Fruit fly (Drosophila melanogaster) whole organism, embryonic: Measurements from ENCODE around the gene CG10232.

Source experiments
- Aef1 ChIP-seq: fragments of 200-800 bp; sonication (Bioruptor generic); IDR thresholded peaks from 3 replicates; pipeline ENCODE4 v1.3.6; 2022; ENCODE audit warnings: missing biosample characterization, missing genetic modification characterization
- Awh ChIP-seq: fragments of 200-800 bp; sonication (Bioruptor generic); IDR thresholded peaks from 2 replicates; pipeline ENCODE4, ENCODE4 v1.3.6; 2022; ENCODE audit warnings: missing biosample characterization, missing genetic modification characterization
- CG12071 ChIP-seq: fragments of 200-800 bp; sonication (Bioruptor generic); optimal IDR thresholded peaks from 3 replicates; lab custom pipeline; 2018; ENCODE audit warnings: missing biosample characterization, mild to moderate bottlenecking, missing genetic modification characterization
- CG12155 ChIP-seq: fragments of 200-800 bp; sonication (Bioruptor generic); optimal IDR thresholded peaks from 3 replicates; lab custom pipeline; 2016; ENCODE audit warnings: missing biosample characterization, missing genetic modification characterization
- CG12236 ChIP-seq: fragments of 200-800 bp; sonication (Bioruptor generic); optimal IDR thresholded peaks from 2 replicates; lab custom pipeline; 2016; ENCODE audit warnings: missing biosample characterization, missing genetic modification characterization
- CG12942 ChIP-seq: fragments of 200-800 bp; sonication (Bioruptor generic); optimal IDR thresholded peaks from 3 replicates; lab custom pipeline; 2016; ENCODE audit warnings: missing biosample characterization, missing genetic modification characterization
- CG14014 ChIP-seq: fragments of 200-800 bp; sonication (Bioruptor generic); IDR thresholded peaks from 2 replicates; pipeline ENCODE4 v1.3.6; 2022; ENCODE audit warnings: missing biosample characterization, missing genetic modification characterization
- CG14860 ChIP-seq: fragments of 200-800 bp; sonication (Bioruptor generic); IDR thresholded peaks from 3 replicates; pipeline ENCODE4 v1.3.6; 2022; ENCODE audit warnings: missing biosample characterization, missing genetic modification characterization; ENCODE audit not compliant: partially characterized antibody
- CG15011 ChIP-seq: fragments of 200-800 bp; sonication (Bioruptor generic); optimal IDR thresholded peaks from 3 replicates; lab custom pipeline; 2018; ENCODE audit warnings: missing biosample characterization, mild to moderate bottlenecking, missing genetic modification characterization
- CG15073 ChIP-seq: fragments of 200-800 bp; sonication (Bioruptor generic); optimal IDR thresholded peaks from 2 replicates; lab custom pipeline; 2016; ENCODE audit warnings: missing biosample characterization, missing genetic modification characterization
- CG15479 ChIP-seq: fragments of 200-800 bp; sonication (Bioruptor generic); optimal IDR thresholded peaks from 3 replicates; lab custom pipeline; 2019; ENCODE audit warnings: missing biosample characterization, mild to moderate bottlenecking, missing genetic modification characterization, moderate library complexity
- CG17328 ChIP-seq: fragments of 200-800 bp; sonication (Bioruptor generic); IDR thresholded peaks from 2 replicates; pipeline ENCODE4 v1.3.6; 2022; ENCODE audit warnings: missing biosample characterization, missing genetic modification characterization
- CG17568 ChIP-seq: fragments of 200-800 bp; sonication (Bioruptor generic); optimal IDR thresholded peaks from 2 replicates; lab custom pipeline; 2018; ENCODE audit warnings: missing biosample characterization, mild to moderate bottlenecking, missing genetic modification characterization, moderate library complexity
- CG1792 ChIP-seq: fragments of 200-800 bp; sonication (Bioruptor generic); optimal IDR thresholded peaks from 2 replicates; lab custom pipeline; 2016; ENCODE audit warnings: missing biosample characterization, missing genetic modification characterization
- CG18011 ChIP-seq: fragments of 200-800 bp; sonication (Bioruptor generic); optimal IDR thresholded peaks from 2 replicates; lab custom pipeline; 2017; ENCODE audit warnings: missing biosample characterization, missing genetic modification characterization, mild to moderate bottlenecking, moderate library complexity, missing genotype
- CG18764 ChIP-seq: fragments of 200-800 bp; sonication (Bioruptor generic); optimal IDR thresholded peaks from 3 replicates; lab custom pipeline; 2016; ENCODE audit warnings: missing biosample characterization, missing genetic modification characterization
- CG2202 ChIP-seq: fragments of 200-800 bp; sonication (Bioruptor generic); optimal IDR thresholded peaks from 2 replicates; lab custom pipeline; 2018; ENCODE audit warnings: missing biosample characterization, mild to moderate bottlenecking, missing genetic modification characterization
- CG3281 ChIP-seq: fragments of 200-800 bp; sonication (Bioruptor generic); optimal IDR thresholded peaks from 3 replicates; lab custom pipeline; 2017; ENCODE audit warnings: missing biosample characterization, mild to moderate bottlenecking, missing genetic modification characterization
- CG3407 ChIP-seq: fragments of 200-800 bp; sonication (Bioruptor generic); optimal IDR thresholded peaks from 2 replicates; lab custom pipeline; 2018; ENCODE audit warnings: missing biosample characterization, mild to moderate bottlenecking, missing genetic modification characterization
- CG42726 ChIP-seq: fragments of 200-800 bp; sonication (Bioruptor generic); IDR thresholded peaks from 2 replicates; pipeline ENCODE4 v1.3.6; 2022; ENCODE audit warnings: missing biosample characterization, missing genetic modification characterization; ENCODE audit not compliant: partially characterized antibody
- CG5245 ChIP-seq: fragments of 200-800 bp; sonication (Bioruptor generic); optimal IDR thresholded peaks from 3 replicates; lab custom pipeline; 2016; ENCODE audit warnings: missing biosample characterization, missing genetic modification characterization
- CG7372 ChIP-seq: fragments of 200-800 bp; sonication (Bioruptor generic); IDR thresholded peaks from 2 replicates; pipeline ENCODE4 v1.3.6; 2022; ENCODE audit warnings: missing biosample characterization, missing genetic modification characterization
- CG7786 ChIP-seq: fragments of 200-800 bp; sonication (Bioruptor generic); optimal IDR thresholded peaks from 2 replicates; lab custom pipeline; 2016; ENCODE audit warnings: missing biosample characterization, missing genetic modification characterization
- CG8765 ChIP-seq: fragments of 200-800 bp; sonication (Bioruptor generic); IDR thresholded peaks from 2 replicates; pipeline ENCODE4 v1.3.6; 2022; ENCODE audit warnings: missing biosample characterization, missing genetic modification characterization
- CG8924 ChIP-seq: fragments of 200-800 bp; optimal IDR thresholded peaks from 3 replicates; lab custom pipeline; 2019; ENCODE audit warnings: missing biosample characterization, mild to moderate bottlenecking, missing genetic modification characterization, moderate library complexity
- CG9437 ChIP-seq: fragments of 200-800 bp; sonication (Bioruptor generic); optimal IDR thresholded peaks from 2 replicates; lab custom pipeline; 2018; ENCODE audit warnings: missing biosample characterization, mild to moderate bottlenecking, missing genetic modification characterization
- CG9727 ChIP-seq: fragments of 200-800 bp; sonication (Bioruptor generic); optimal IDR thresholded peaks from 3 replicates; lab custom pipeline; 2017; ENCODE audit warnings: missing biosample characterization, mild to moderate bottlenecking, missing genetic modification characterization
- CHES-1-like ChIP-seq: fragments of 200-800 bp; sonication (Bioruptor generic); optimal IDR thresholded peaks from 2 replicates; lab custom pipeline; 2016; ENCODE audit warnings: missing biosample characterization, missing genetic modification characterization
- CoRest ChIP-seq: fragments of 200-800 bp; sonication (Bioruptor generic); optimal IDR thresholded peaks from 3 replicates; lab custom pipeline; 2018; ENCODE audit warnings: missing biosample characterization, mild to moderate bottlenecking, missing genetic modification characterization, moderate library complexity
- Ets97D ChIP-seq: fragments of 200-800 bp; sonication (Bioruptor generic); optimal IDR thresholded peaks from 3 replicates; lab custom pipeline; 2016; ENCODE audit warnings: missing biosample characterization, missing genetic modification characterization
- HLHmδ ChIP-seq: fragments of 200-800 bp; sonication (Bioruptor generic); optimal IDR thresholded peaks from 2 replicates; lab custom pipeline; 2018; ENCODE audit warnings: missing biosample characterization, mild to moderate bottlenecking, missing genetic modification characterization, moderate library complexity
- HmgZ ChIP-seq: fragments of 200-800 bp; sonication (Bioruptor generic); optimal IDR thresholded peaks from 2 replicates; lab custom pipeline; 2018; ENCODE audit warnings: missing biosample characterization, mild to moderate bottlenecking, missing genetic modification characterization
- Hsf ChIP-seq: fragments of 200-800 bp; sonication (Bioruptor generic); optimal IDR thresholded peaks from 3 replicates; lab custom pipeline; 2016; ENCODE audit warnings: missing biosample characterization, missing genetic modification characterization
- Kr ChIP-seq: fragments of 200-800 bp; sonication (Bioruptor generic); optimal IDR thresholded peaks from 2 replicates; lab custom pipeline; 2017; ENCODE audit warnings: missing biosample characterization, mild to moderate bottlenecking, missing genetic modification characterization
- NFAT ChIP-seq: fragments of 200-800 bp; sonication (Bioruptor generic); IDR thresholded peaks from 2 replicates; pipeline ENCODE4 v1.3.6; 2022; ENCODE audit warnings: missing biosample characterization, missing genetic modification characterization
- Oli ChIP-seq: fragments of 200-800 bp; sonication (Bioruptor generic); optimal IDR thresholded peaks from 2 replicates; lab custom pipeline; 2018; ENCODE audit warnings: missing biosample characterization, mild to moderate bottlenecking, missing genetic modification characterization, moderate library complexity
- Sin3A ChIP-seq: fragments of >200 bp; optimal IDR thresholded peaks from 2 replicates; lab custom pipeline; 2018
- Stat92E ChIP-seq, 3 experiments: fragments of >200 bp in 2 of 3; fragments of 200-800 bp in 1 of 3; sonication (Bioruptor generic) in 1 of 3; optimal IDR thresholded peaks; 2 replicates each; lab custom pipeline; 2017 to 2019; ENCODE audit warnings: missing biosample characterization in 3 of 3, missing genetic modification characterization in 3 of 3, mild to moderate bottlenecking in 1 of 3, moderate library complexity in 1 of 3
- ato ChIP-seq: fragments of 200-800 bp; sonication (Bioruptor generic); IDR thresholded peaks from 2 replicates; pipeline ENCODE4 v1.3.6; 2022; ENCODE audit warnings: missing biosample characterization, missing genetic modification characterization; ENCODE audit not compliant: partially characterized antibody
- crp ChIP-seq, 2 experiments: fragments of 200-800 bp; sonication (Bioruptor generic); optimal IDR thresholded peaks; 2 replicates in 1 of 2; 3 replicates in 1 of 2; lab custom pipeline; 2017; ENCODE audit warnings: missing biosample characterization in 2 of 2, missing genetic modification characterization in 2 of 2, mild to moderate bottlenecking in 1 of 2, moderate library complexity in 1 of 2
- da ChIP-seq: fragments of 200-800 bp; sonication (Bioruptor generic); optimal IDR thresholded peaks from 2 replicates; lab custom pipeline; 2016; ENCODE audit warnings: missing biosample characterization, missing genetic modification characterization
- dpn ChIP-seq, 2 experiments: fragments of 200-800 bp; sonication (Bioruptor generic); optimal IDR thresholded peaks; 3 replicates each; lab custom pipeline; 2016; ENCODE audit warnings: missing biosample characterization in 2 of 2, missing genetic modification characterization in 2 of 2
- en ChIP-seq: fragments of 200-800 bp; sonication (Bioruptor generic); optimal IDR thresholded peaks from 2 replicates; lab custom pipeline; 2016; ENCODE audit warnings: missing biosample characterization, missing genetic modification characterization
- esg ChIP-seq: fragments of 200-800 bp; sonication (Bioruptor generic); conservative IDR thresholded peaks from 2 replicates; pipeline ENCODE4 v1.3.6; 2022; ENCODE audit warnings: missing biosample characterization, missing genetic modification characterization
- gt ChIP-seq: fragments of 200-800 bp; sonication (Bioruptor generic); IDR thresholded peaks from 2 replicates; pipeline ENCODE4 v1.3.6; 2022; ENCODE audit warnings: missing biosample characterization, missing genetic modification characterization
- kah ChIP-seq: fragments of 200-800 bp; sonication (Bioruptor generic); optimal IDR thresholded peaks from 2 replicates; lab custom pipeline; 2018; ENCODE audit warnings: missing biosample characterization, mild to moderate bottlenecking, missing genetic modification characterization
- peb ChIP-seq: fragments of 200-800 bp; sonication (Bioruptor generic); IDR thresholded peaks from 2 replicates; pipeline ENCODE4 v1.3.6; 2022; ENCODE audit warnings: missing biosample characterization, missing genetic modification characterization
- pho ChIP-seq: fragments of 200-800 bp; sonication (Bioruptor generic); optimal IDR thresholded peaks from 2 replicates; lab custom pipeline; 2016; ENCODE audit warnings: missing biosample characterization, missing genetic modification characterization
- pum ChIP-seq: fragments of 200-800 bp; sonication (Bioruptor generic); optimal IDR thresholded peaks from 2 replicates; lab custom pipeline; 2016; ENCODE audit warnings: missing biosample characterization, missing genetic modification characterization
- sc ChIP-seq, 3 experiments: fragments of >200 bp in 2 of 3; fragments of 200-800 bp in 1 of 3; sonication (Bioruptor generic) in 1 of 3; optimal IDR thresholded peaks; 2 replicates in 2 of 3; 3 replicates in 1 of 3; lab custom pipeline; 2017; ENCODE audit warnings: mild to moderate bottlenecking in 1 of 3, missing biosample characterization in 1 of 3, missing genetic modification characterization in 1 of 3, missing genetic modification reagents in 1 of 3
- usp ChIP-seq: fragments of >200 bp; optimal IDR thresholded peaks from 2 replicates; lab custom pipeline; 2017; ENCODE audit warnings: missing biosample characterization, missing genetic modification characterization

Gene CG10232

DNA sequence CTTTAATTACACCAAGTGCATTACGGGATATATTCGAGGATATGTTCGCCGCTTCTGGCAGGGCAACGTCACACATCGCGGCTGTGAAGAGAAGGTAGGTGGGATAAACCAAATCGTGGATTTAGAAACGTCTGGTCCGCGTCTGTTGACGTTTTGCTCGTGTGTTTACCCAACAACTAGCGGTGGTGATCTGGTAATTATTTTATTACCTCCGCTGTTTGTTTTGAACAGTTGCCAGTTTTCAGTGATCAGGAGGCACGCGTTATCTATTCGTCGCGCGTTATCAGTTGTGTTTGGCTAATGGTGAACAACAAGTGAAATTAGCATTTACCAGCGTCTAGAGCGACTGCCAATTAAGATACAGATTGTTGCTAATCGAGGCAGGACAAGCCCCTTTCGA is 7.6 kb upstream of the CG10232 start (continued):
- TF ChIP-seq gt (GFP tag; lab: Robert Waterston, UW): no peak
- TF ChIP-seq CoRest (tag; lab: Kevin White, UChicago): no peak
- TF ChIP-seq Aef1 (GFP tag; lab: Robert Waterston, UW): no peak
- peak; percentile 24 for TF ChIP-seq CG15011 (GFP tag; lab: Kevin White, UChicago)
- TF ChIP-seq CG1792 (GFP tag; lab: Kevin White, UChicago): no peak
- TF ChIP-seq peb (GFP tag; lab: Robert Waterston, UW): no peak
- no peak for TF ChIP-seq CG18011
- peak; percentile 92 for TF ChIP-seq CG3407 (GFP tag; lab: Kevin White, UChicago)
- TF ChIP-seq esg (GFP tag; lab: Robert Waterston, UW): no peak
- no peak; the same call in 1 of the 2 replicates for TF ChIP-seq Awh (GFP tag; lab: Robert Waterston, UW)
- no peak for TF ChIP-seq usp (GFP tag; lab: Kevin White, UChicago)
- no peak for TF ChIP-seq CG12155 (GFP tag; lab: Kevin White, UChicago)
- TF ChIP-seq CG17328: no peak
- no peak for TF ChIP-seq CG8765 (GFP tag; lab: Robert Waterston, UW)
- no peak for TF ChIP-seq CG14860 (GFP tag; lab: Robert Waterston, UW)
- peak; percentile 52 for TF ChIP-seq pho (GFP tag; lab: Kevin White, UChicago)
- no peak for TF ChIP-seq CG5245 (GFP tag; lab: Kevin White, UChicago)
- no peak for TF ChIP-seq crp (GFP tag; optimal IDR thresholded peaks at IDR 0.05; lab: Kevin White, UChicago)
- TF ChIP-seq CG17568 (GFP tag; lab: Kevin White, UChicago): peak; percentile 59
- TF ChIP-seq Oli (tag; lab: Kevin White, UChicago): no peak
- TF ChIP-seq CG18764 (GFP tag; lab: Kevin White, UChicago): no peak
- no peak for TF ChIP-seq NFAT (GFP tag; lab: Robert Waterston, UW)
- TF ChIP-seq CG9437 (GFP tag; lab: Kevin White, UChicago): no peak
- TF ChIP-seq CG15073 (GFP tag; lab: Kevin White, UChicago): no peak
- TF ChIP-seq CG42726 (GFP tag; lab: Robert Waterston, UW): no peak
- no peak for TF ChIP-seq en (GFP tag; lab: Kevin White, UChicago)
- peak; percentile 18 for TF ChIP-seq CHES-1-like (GFP tag; lab: Kevin White, UChicago)
- TF ChIP-seq CG7786: peak; percentile 34
- TF ChIP-seq CG12942 (GFP tag; lab: Kevin White, UChicago): no peak
- peak; percentile 24 for TF ChIP-seq kah (GFP tag; lab: Kevin White, UChicago)
- no peak for TF ChIP-seq pum (GFP tag; lab: Kevin White, UChicago)
- TF ChIP-seq Kr (GFP tag; lab: Kevin White, UChicago): no peak
- peak; percentile 79 for TF ChIP-seq CG12071 (GFP tag; lab: Kevin White, UChicago)
- no peak for TF ChIP-seq Stat92E (GFP tag; optimal IDR thresholded peaks at IDR 0.05; lab: Kevin White, UChicago)
- peak; percentile 57 for TF ChIP-seq HmgZ (tag; lab: Kevin White, UChicago)
- TF ChIP-seq dpn (GFP tag; optimal IDR thresholded peaks at IDR 0.05; lab: Kevin White, UChicago): peak in 1 of 2 experiments; percentile 26
- TF ChIP-seq HLHmδ (GFP tag; lab: Kevin White, UChicago): peak; percentile 56
- TF ChIP-seq ato (GFP tag; lab: Robert Waterston, UW): no peak
- no peak for TF ChIP-seq CG15479 (GFP tag; lab: Kevin White, UChicago)
- peak; percentile 72 for TF ChIP-seq CG3281 (GFP tag; lab: Kevin White, UChicago)
- no peak for TF ChIP-seq CG2202 (tag; lab: Kevin White, UChicago)
- peak; percentile 17 for TF ChIP-seq CG8924 (tag; lab: Kevin White, UChicago)
- no peak for TF ChIP-seq sc (optimal IDR thresholded peaks at IDR 0.05; lab: Kevin White, UChicago)
- TF ChIP-seq sc (GFP tag; optimal IDR thresholded peaks at IDR 0.05; lab: Kevin White, UChicago): no peak
- no peak for TF ChIP-seq Hsf (GFP tag; lab: Kevin White, UChicago)
- TF ChIP-seq CG14014 (GFP tag; lab: Robert Waterston, UW): no peak; the same call in 1 of the 2 replicates
- TF ChIP-seq CG12236 (GFP tag; lab: Kevin White, UChicago): no peak
- no peak for TF ChIP-seq da (GFP tag; lab: Kevin White, UChicago)
- TF ChIP-seq CG7372: no peak
- no peak for TF ChIP-seq Ets97D
- TF ChIP-seq Sin3A (lab: Kevin White, UChicago): no peak
- TF ChIP-seq CG9727 (GFP tag; lab: Kevin White, UChicago): peak; percentile 47
